Worm (Caenorhabditis elegans) whole organism, L4 larva: ENCODE results near the gene F47B10.4.

Experiments used
- F44E2.7 ChIP-seq: fragments of 200-800 bp; sonication (Bioruptor generic); IDR thresholded peaks from 2 replicates; pipeline ENCODE4 v2.1.2; 2022; ENCODE audit warnings: missing genetic modification characterization, missing compliant biosample characterization
- nhr-6 ChIP-seq: fragments of 150-350 bp; optimal IDR thresholded peaks from 2 replicates; lab custom pipeline; 2014; ENCODE audit warnings: missing biosample characterization, missing genetic modification characterization

DNA sequence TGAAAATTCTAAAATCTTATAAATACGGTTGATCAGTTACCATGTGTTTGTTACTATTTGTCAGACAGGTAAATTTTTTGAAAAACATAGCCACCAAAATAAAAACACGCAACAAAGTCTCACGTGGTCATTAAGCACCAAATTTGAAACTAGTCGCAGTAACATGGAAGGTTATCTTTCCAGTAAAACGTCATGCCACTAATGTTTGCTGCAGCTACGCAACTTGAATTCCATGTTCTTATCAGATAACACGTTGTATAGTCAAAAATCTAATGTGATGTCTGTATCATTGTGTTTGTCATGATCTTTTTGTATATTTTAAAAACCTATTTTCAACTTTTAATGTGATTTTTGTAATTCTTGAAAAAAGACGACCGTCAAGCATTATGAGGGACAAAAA is 10.7 kb downstream of the F47B10.4 start:
- TF ChIP-seq nhr-6 (tag; lab: Kevin White, UChicago) (no peak), F44E2.7 (GFP tag; lab: Robert Waterston, UW) (no peak)
